Fruit fly (Drosophila melanogaster) whole organism, embryonic: ENCODE data around the gene CG42268.

ENCODE experiments used
- Atf6 ChIP-seq: fragments of 200-800 bp; sonication (Bioruptor generic); IDR thresholded peaks from 2 replicates; pipeline ENCODE4 v1.3.6; 2022; ENCODE audit warnings: missing biosample characterization, missing genetic modification characterization
- CG10147 ChIP-seq: fragments of 200-800 bp; sonication (Bioruptor generic); optimal IDR thresholded peaks from 2 replicates; lab custom pipeline; 2019; ENCODE audit warnings: missing biosample characterization, mild to moderate bottlenecking, missing genetic modification characterization, moderate library complexity
- CG11504 ChIP-seq: fragments of 200-800 bp; sonication (Bioruptor generic); optimal IDR thresholded peaks from 3 replicates; lab custom pipeline; 2019; ENCODE audit warnings: missing biosample characterization, mild to moderate bottlenecking, missing genetic modification characterization, moderate library complexity
- CG12104 ChIP-seq: fragments of 200-800 bp; sonication (Bioruptor generic); optimal IDR thresholded peaks from 3 replicates; lab custom pipeline; 2016; ENCODE audit warnings: missing biosample characterization, missing genetic modification characterization
- CG12769 ChIP-seq: fragments of 200-800 bp; sonication (Bioruptor generic); optimal IDR thresholded peaks from 2 replicates; lab custom pipeline; 2019; ENCODE audit warnings: missing biosample characterization, mild to moderate bottlenecking, missing genetic modification characterization, moderate library complexity
- CG13424 ChIP-seq: fragments of 200-800 bp; sonication (Bioruptor generic); optimal IDR thresholded peaks from 2 replicates; lab custom pipeline; 2019; ENCODE audit warnings: missing biosample characterization, mild to moderate bottlenecking, missing genetic modification characterization, moderate library complexity
- CG14441 ChIP-seq: fragments of 200-800 bp; sonication (Bioruptor generic); IDR thresholded peaks from 2 replicates; pipeline ENCODE4 v1.3.6; 2022; ENCODE audit warnings: missing biosample characterization, missing genetic modification characterization
- CG2120 ChIP-seq: fragments of 200-800 bp; sonication (Bioruptor generic); optimal IDR thresholded peaks from 3 replicates; lab custom pipeline; 2016; ENCODE audit warnings: missing biosample characterization, missing genetic modification characterization
- CG32532 ChIP-seq: fragments of 200-800 bp; sonication (Bioruptor generic); IDR thresholded peaks from 2 replicates; pipeline ENCODE4 v1.3.6; 2022; ENCODE audit warnings: missing biosample characterization, missing genetic modification characterization
- CG33213 ChIP-seq: fragments of 200-800 bp; sonication (Bioruptor generic); optimal IDR thresholded peaks from 3 replicates; lab custom pipeline; 2016; ENCODE audit warnings: missing biosample characterization, missing genetic modification characterization
- CG4282 ChIP-seq: fragments of 200-800 bp; sonication (Bioruptor generic); optimal IDR thresholded peaks from 2 replicates; lab custom pipeline; 2016; ENCODE audit warnings: missing biosample characterization, missing genetic modification characterization
- CG6654 ChIP-seq: fragments of 200-800 bp; sonication (Bioruptor generic); optimal IDR thresholded peaks from 2 replicates; lab custom pipeline; 2017; ENCODE audit warnings: missing biosample characterization, mild to moderate bottlenecking, missing genetic modification characterization
- CG6683 ChIP-seq: fragments of 200-800 bp; sonication (Bioruptor generic); optimal IDR thresholded peaks from 2 replicates; lab custom pipeline; 2017; ENCODE audit warnings: missing biosample characterization, mild to moderate bottlenecking, missing genetic modification characterization, missing genetic modification reagents
- CG7271 ChIP-seq: fragments of 200-800 bp; sonication (Bioruptor generic); optimal IDR thresholded peaks from 2 replicates; lab custom pipeline; 2018; ENCODE audit warnings: missing biosample characterization, mild to moderate bottlenecking, missing genetic modification characterization, moderate library complexity
- CG7372 ChIP-seq: fragments of 200-800 bp; sonication (Bioruptor generic); IDR thresholded peaks from 2 replicates; pipeline ENCODE4 v1.3.6; 2022; ENCODE audit warnings: missing biosample characterization, missing genetic modification characterization
- CG9727 ChIP-seq: fragments of 200-800 bp; sonication (Bioruptor generic); optimal IDR thresholded peaks from 3 replicates; lab custom pipeline; 2017; ENCODE audit warnings: missing biosample characterization, mild to moderate bottlenecking, missing genetic modification characterization
- CG9817 ChIP-seq: fragments of 200-800 bp; sonication (Bioruptor generic); optimal IDR thresholded peaks from 2 replicates; lab custom pipeline; 2018; ENCODE audit warnings: missing biosample characterization, mild to moderate bottlenecking, missing genetic modification characterization, moderate library complexity
- CG9932 ChIP-seq: fragments of 200-800 bp; sonication (Bioruptor generic); IDR thresholded peaks from 2 replicates; pipeline ENCODE4 v1.3.6; 2022; ENCODE audit warnings: missing biosample characterization, missing genetic modification characterization
- CoRest ChIP-seq: fragments of 200-800 bp; sonication (Bioruptor generic); optimal IDR thresholded peaks from 3 replicates; lab custom pipeline; 2018; ENCODE audit warnings: missing biosample characterization, mild to moderate bottlenecking, missing genetic modification characterization, moderate library complexity
- Dek ChIP-seq: fragments of 200-800 bp; sonication (Bioruptor generic); optimal IDR thresholded peaks from 3 replicates; lab custom pipeline; 2019; ENCODE audit warnings: missing biosample characterization, mild to moderate bottlenecking, missing genetic modification characterization, moderate library complexity
- Fer2 ChIP-seq: fragments of 200-800 bp; sonication (Bioruptor generic); optimal IDR thresholded peaks from 2 replicates; lab custom pipeline; 2018; ENCODE audit warnings: missing biosample characterization, mild to moderate bottlenecking, missing genetic modification characterization, moderate library complexity
- H15 ChIP-seq: fragments of 200-800 bp; sonication (Bioruptor generic); IDR thresholded peaks from 3 replicates; pipeline ENCODE4 v1.3.6; 2022; ENCODE audit warnings: missing biosample characterization, missing genetic modification characterization
- HLH4C ChIP-seq: fragments of 200-800 bp; sonication (Bioruptor generic); IDR thresholded peaks from 3 replicates; pipeline ENCODE4 v1.3.6; 2022; ENCODE audit warnings: missing biosample characterization, missing genetic modification characterization; ENCODE audit not compliant: partially characterized antibody
- Hmx ChIP-seq: fragments of 200-800 bp; sonication (Bioruptor generic); optimal IDR thresholded peaks from 2 replicates; lab custom pipeline; 2016; ENCODE audit warnings: missing biosample characterization, missing genetic modification characterization
- Hsf ChIP-seq: fragments of 200-800 bp; sonication (Bioruptor generic); optimal IDR thresholded peaks from 3 replicates; lab custom pipeline; 2016; ENCODE audit warnings: missing biosample characterization, missing genetic modification characterization
- Pdp1 ChIP-seq, 2 experiments: fragments of 200-800 bp; sonication (Bioruptor generic); optimal IDR thresholded peaks; 3 replicates each; lab custom pipeline; 2016; ENCODE audit warnings: missing biosample characterization in 2 of 2, missing genetic modification characterization in 2 of 2, mild to moderate bottlenecking in 1 of 2, moderate library complexity in 1 of 2
- Scr ChIP-seq: fragments of 200-800 bp; sonication (Bioruptor generic); IDR thresholded peaks from 2 replicates; pipeline ENCODE4 v1.3.6; 2022; ENCODE audit warnings: missing biosample characterization, missing genetic modification characterization; ENCODE audit not compliant: partially characterized antibody
- Stat92E ChIP-seq, 3 experiments: fragments of >200 bp in 2 of 3; fragments of 200-800 bp in 1 of 3; sonication (Bioruptor generic) in 1 of 3; optimal IDR thresholded peaks; 2 replicates each; lab custom pipeline; 2017 to 2019; ENCODE audit warnings: missing biosample characterization in 3 of 3, missing genetic modification characterization in 3 of 3, mild to moderate bottlenecking in 1 of 3, moderate library complexity in 1 of 3
- Trl ChIP-seq, 3 experiments: fragments of >200 bp in 2 of 3; fragments of 200-800 bp in 1 of 3; sonication (Bioruptor generic) in 1 of 3; optimal IDR thresholded peaks; 2 replicates in 1 of 3; 3 replicates in 2 of 3; lab custom pipeline; 2016 to 2017; ENCODE audit warnings: missing biosample characterization in 1 of 3, missing genetic modification characterization in 1 of 3
- bbx ChIP-seq: fragments of 200-800 bp; sonication (Bioruptor generic); IDR thresholded peaks from 2 replicates; pipeline ENCODE4 v1.3.6; 2022; ENCODE audit warnings: missing biosample characterization, missing genetic modification characterization; ENCODE audit not compliant: partially characterized antibody
- cg ChIP-seq: fragments of 200-800 bp; sonication (Bioruptor generic); optimal IDR thresholded peaks from 3 replicates; lab custom pipeline; 2019; ENCODE audit warnings: missing biosample characterization, mild to moderate bottlenecking, missing genetic modification characterization, moderate library complexity
- chinmo ChIP-seq: fragments of 200-800 bp; sonication (Bioruptor generic); IDR thresholded peaks from 4 replicates; pipeline ENCODE4 v1.3.6; 2022; ENCODE audit warnings: missing biosample characterization, missing genetic modification characterization; ENCODE audit not compliant: partially characterized antibody
- crc ChIP-seq: fragments of 200-800 bp; sonication (Bioruptor generic); optimal IDR thresholded peaks from 2 replicates; lab custom pipeline; 2016; ENCODE audit warnings: missing biosample characterization, missing genetic modification characterization
- crol ChIP-seq: fragments of 200-800 bp; sonication (Bioruptor generic); IDR thresholded peaks from 2 replicates; pipeline ENCODE4 v1.3.6; 2022; ENCODE audit warnings: missing biosample characterization, missing genetic modification characterization
- dpn ChIP-seq, 2 experiments: fragments of 200-800 bp; sonication (Bioruptor generic); optimal IDR thresholded peaks; 3 replicates each; lab custom pipeline; 2016; ENCODE audit warnings: missing biosample characterization in 2 of 2, missing genetic modification characterization in 2 of 2
- dysf ChIP-seq: fragments of 200-800 bp; sonication (Bioruptor generic); IDR thresholded peaks from 3 replicates; pipeline ENCODE4 v1.3.6; 2022; ENCODE audit warnings: missing biosample characterization, missing genetic modification characterization
- fd3F ChIP-seq: fragments of 200-800 bp; sonication (Bioruptor generic); optimal IDR thresholded peaks from 2 replicates; lab custom pipeline; 2018; ENCODE audit warnings: missing biosample characterization, mild to moderate bottlenecking, missing genetic modification characterization, moderate library complexity
- gt ChIP-seq: fragments of 200-800 bp; sonication (Bioruptor generic); IDR thresholded peaks from 2 replicates; pipeline ENCODE4 v1.3.6; 2022; ENCODE audit warnings: missing biosample characterization, missing genetic modification characterization
- mam ChIP-seq: fragments of 200-800 bp; sonication (Bioruptor generic); optimal IDR thresholded peaks from 3 replicates; lab custom pipeline; 2016; ENCODE audit warnings: missing biosample characterization, missing genetic modification characterization
- nmo ChIP-seq: fragments of 200-800 bp; sonication (Bioruptor generic); optimal IDR thresholded peaks from 2 replicates; lab custom pipeline; 2018; ENCODE audit warnings: missing biosample characterization, mild to moderate bottlenecking, missing genetic modification characterization, moderate library complexity
- rib ChIP-seq: fragments of 200-800 bp; sonication (Bioruptor generic); IDR thresholded peaks from 2 replicates; pipeline ENCODE4 v1.3.6; 2022; ENCODE audit warnings: missing biosample characterization, missing genetic modification characterization
- row ChIP-seq: fragments of 200-800 bp; sonication (Bioruptor generic); IDR thresholded peaks from 3 replicates; pipeline ENCODE4 v1.3.6; 2022; ENCODE audit warnings: missing biosample characterization, missing genetic modification characterization
- scrt ChIP-seq: fragments of 200-800 bp; sonication (Bioruptor generic); optimal IDR thresholded peaks from 2 replicates; lab custom pipeline; 2018; ENCODE audit warnings: missing biosample characterization, mild to moderate bottlenecking, missing genetic modification characterization, moderate library complexity
- zf30C ChIP-seq: fragments of 200-800 bp; sonication (Bioruptor generic); optimal IDR thresholded peaks from 3 replicates; lab custom pipeline; 2018; ENCODE audit warnings: missing biosample characterization, mild to moderate bottlenecking, missing genetic modification characterization

Gene CG42268

DNA sequence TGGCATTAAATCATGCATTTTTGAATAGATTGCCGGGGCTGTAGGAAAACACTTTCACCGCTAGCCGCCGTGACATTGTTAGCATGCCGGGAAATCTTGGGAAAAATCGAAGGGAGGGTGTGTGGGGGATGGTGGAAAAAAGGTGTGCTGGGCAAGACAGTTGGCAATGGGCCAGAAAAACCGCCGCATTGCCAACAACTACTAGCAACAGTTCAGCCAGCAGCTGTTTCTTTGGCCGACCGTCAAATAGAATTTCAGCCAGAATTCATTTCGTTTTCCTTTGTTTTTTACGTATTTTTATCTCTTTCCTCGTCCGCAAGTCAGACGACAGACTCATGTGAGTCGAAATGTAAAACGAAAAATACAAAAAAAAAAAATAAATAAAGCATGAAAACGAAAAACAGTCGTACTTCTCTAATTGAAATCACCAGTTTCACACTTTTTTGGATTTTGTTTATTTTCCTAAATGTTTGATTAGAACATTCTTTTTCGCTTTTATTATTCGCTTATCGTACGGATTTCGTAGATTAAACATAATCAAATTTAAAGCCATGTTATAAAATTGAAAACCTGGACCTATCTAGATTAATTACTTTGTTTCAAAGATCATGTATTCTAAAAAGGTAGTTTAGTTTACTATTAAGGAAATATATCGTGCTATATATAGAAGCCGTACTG is 69.3 kb downstream of the CG42268 start (continued):
- TF ChIP-seq nmo (peak; percentile 30), Hmx (GFP tag; lab: Kevin White, UChicago) (peak; percentile 30), CG6683 (GFP tag; lab: Kevin White, UChicago) (peak; percentile 4), Fer2 (tag; lab: Kevin White, UChicago) (peak; percentile 38), HLH4C (GFP tag; lab: Robert Waterston, UW) (no peak), rib (no peak), CG32532 (GFP tag; lab: Robert Waterston, UW) (peak; percentile 50; the same call in 1 of the 2 replicates), Dek (tag; lab: Kevin White, UChicago) (peak; percentile 45), dysf (GFP tag; lab: Robert Waterston, UW) (peak; percentile 40; the same call in 2 of the 3 replicates), CG14441 (GFP tag; lab: Robert Waterston, UW) (no peak), fd3F (GFP tag; lab: Kevin White, UChicago) (peak; percentile 45), CG10147 (GFP tag; lab: Kevin White, UChicago) (peak; percentile 38), Hsf (GFP tag; lab: Kevin White, UChicago) (peak; percentile 5), crol (GFP tag; lab: Robert Waterston, UW) (peak; percentile 65), row (GFP tag; lab: Robert Waterston, UW) (peak; percentile 62), CG33213 (GFP tag; lab: Kevin White, UChicago) (no peak), CG12104 (peak; percentile 9), bbx (GFP tag; lab: Robert Waterston, UW) (no peak), gt (GFP tag; lab: Robert Waterston, UW) (no peak), dpn (GFP tag; optimal IDR thresholded peaks at IDR 0.05; lab: Kevin White, UChicago) (peak in 1 of 2 experiments; percentile 36), CG9727 (peak; percentile 11), Scr (GFP tag; lab: Robert Waterston, UW) (no peak), mam (peak; percentile 33), CG9932 (peak; percentile 34; the same call in 1 of the 2 replicates), Pdp1 (GFP tag; optimal IDR thresholded peaks at IDR 0.05; lab: Kevin White, UChicago) (peak in 1 of 2 experiments; percentile 15), CG13424 (tag; lab: Kevin White, UChicago) (peak; percentile 53), chinmo (GFP tag; lab: Robert Waterston, UW) (no peak), CG6654 (GFP tag; lab: Kevin White, UChicago) (no peak), CG2120 (GFP tag; lab: Kevin White, UChicago) (peak; percentile 87), crc (GFP tag; lab: Kevin White, UChicago) (peak; percentile 8), H15 (GFP tag; lab: Robert Waterston, UW) (no peak), CG9817 (tag; lab: Kevin White, UChicago) (peak; percentile 18), CG12769 (peak; percentile 87), CoRest (peak; percentile 58), scrt (peak; percentile 56), zf30C (GFP tag; lab: Kevin White, UChicago) (no peak), CG4282 (GFP tag; lab: Kevin White, UChicago) (no peak)

DNA sequence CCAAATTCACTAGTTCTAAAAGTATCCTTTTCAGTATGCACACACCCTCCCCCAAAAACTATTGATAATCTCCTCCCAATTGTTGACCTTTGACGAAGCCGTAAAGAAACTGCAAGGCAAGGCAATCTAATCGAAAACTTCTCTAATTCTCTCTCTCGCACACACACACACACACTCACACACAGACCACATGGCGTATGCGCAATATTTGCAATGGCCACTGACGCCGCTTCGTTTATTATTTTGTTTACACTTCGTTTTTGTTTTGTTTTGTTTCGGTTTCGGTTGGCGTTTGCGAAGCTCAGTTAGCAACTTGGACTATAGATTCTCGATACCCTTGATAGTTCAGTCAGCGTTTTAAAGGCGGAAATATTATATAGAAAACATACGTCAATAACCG is 70.4 kb downstream of the CG42268 start:
- peak in 1 of 2 experiments; percentile 5 for TF ChIP-seq Trl (optimal IDR thresholded peaks at IDR 0.05; lab: Kevin White, UChicago)
- TF ChIP-seq Trl (GFP tag; optimal IDR thresholded peaks at IDR 0.05; lab: Kevin White, UChicago): no peak
- no peak for TF ChIP-seq CG11504 (tag; lab: Kevin White, UChicago)
- peak; percentile 17 for TF ChIP-seq cg (GFP tag; lab: Kevin White, UChicago)
- peak; percentile 59; the same call in 1 of the 2 replicates for TF ChIP-seq CG7372 (GFP tag; lab: Robert Waterston, UW)
- no peak for TF ChIP-seq CG7271
- 0 out of 2 replicates have a peak, but pooled peaks have one; percentile 37 for TF ChIP-seq Atf6
- TF ChIP-seq gt (GFP tag; lab: Robert Waterston, UW): no peak
- TF ChIP-seq chinmo (GFP tag; lab: Robert Waterston, UW): 0 out of 4 replicates have a peak, but pooled peaks have one; percentile 23
- no peak for TF ChIP-seq Stat92E (GFP tag; optimal IDR thresholded peaks at IDR 0.05; lab: Kevin White, UChicago)
- TF ChIP-seq, all 482 proteins: peak for 5
